Fruit fly (Drosophila melanogaster): ENCODE data around the gene nullo.

The nullo gene

DNA sequence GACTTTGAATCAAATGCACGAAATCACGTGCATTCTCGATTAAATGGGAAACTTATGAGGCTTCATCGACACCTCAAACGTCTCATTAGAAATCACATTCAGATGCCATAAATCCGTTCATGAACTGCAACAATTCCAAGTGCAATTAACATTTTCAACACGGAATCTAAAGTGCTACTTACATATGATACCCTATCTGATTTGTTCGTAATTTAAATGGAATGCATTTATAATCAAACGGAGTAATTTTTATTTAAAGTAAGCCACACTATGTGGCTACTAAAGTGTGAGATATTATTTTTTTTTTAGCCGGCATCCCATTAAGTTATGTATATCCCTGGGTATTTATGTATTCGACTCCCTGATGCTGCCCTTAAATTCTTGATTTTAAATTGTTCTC is 41.6 kb upstream of the nullo start (continued):
- TF ChIP-seq fd59A (GFP tag; optimal IDR thresholded peaks at IDR 0.05) (no peak), Eip78C (GFP tag) (peak; percentile 76), Met (GFP tag; optimal IDR thresholded peaks at IDR 0.05) (peak; percentile 51), CG6854 (GFP tag; optimal IDR thresholded peaks at IDR 0.05) (no peak), Eip75B (GFP tag; optimal IDR thresholded peaks at IDR 0.05) (no peak), CG10669 (GFP tag; optimal IDR thresholded peaks at IDR 0.05) (peak; percentile 19), acj6 (GFP tag; optimal IDR thresholded peaks at IDR 0.05) (no peak), vri (GFP tag; optimal IDR thresholded peaks at IDR 0.05) (peak; percentile 12), ss (GFP tag; optimal IDR thresholded peaks at IDR 0.05) (no peak), pdm3 (GFP tag; optimal IDR thresholded peaks at IDR 0.05) (peak; percentile 37), dac (GFP tag; optimal IDR thresholded peaks at IDR 0.05) (no peak), Smox (GFP tag; optimal IDR thresholded peaks at IDR 0.05) (peak; percentile 29), cyc (GFP tag; optimal IDR thresholded peaks at IDR 0.05) (no peak), fd85E (GFP tag; optimal IDR thresholded peaks at IDR 0.05) (no peak), Sox15 (GFP tag; optimal IDR thresholded peaks at IDR 0.05) (no peak), CG3919 (GFP tag; optimal IDR thresholded peaks at IDR 0.05) (no peak), CG11902 (GFP tag; optimal IDR thresholded peaks at IDR 0.05) (no peak), eg (GFP tag; IDR thresholded peaks at IDR 0.05) (no peak), CG16779 (tag; optimal IDR thresholded peaks at IDR 0.05) (no peak), CG32006 (GFP tag; optimal IDR thresholded peaks at IDR 0.05) (no peak), CG11762 (GFP tag; optimal IDR thresholded peaks at IDR 0.05; ENCODE audit: insufficient read depth) (no peak), CG31627 (GFP tag; optimal IDR thresholded peaks at IDR 0.05) (peak; percentile 19), CG9139 (GFP tag; optimal IDR thresholded peaks at IDR 0.05) (no peak), Gug (GFP tag; IDR thresholded peaks at IDR 0.05) (no peak), salr (GFP tag; optimal IDR thresholded peaks at IDR 0.05) (no peak), Eip93F (GFP tag; optimal IDR thresholded peaks at IDR 0.05) (no peak), CG7368 (GFP tag; optimal IDR thresholded peaks at IDR 0.05) (no peak), CG11294 (GFP tag; IDR thresholded peaks at IDR 0.05) (no peak), CG6163 (GFP tag; IDR thresholded peaks at IDR 0.05) (peak; percentile 19; the same call in 1 of the 3 replicates), esn (GFP tag; optimal IDR thresholded peaks at IDR 0.05) (peak; percentile 49), CG8632 (GFP tag; optimal IDR thresholded peaks at IDR 0.05) (no peak)

DNA sequence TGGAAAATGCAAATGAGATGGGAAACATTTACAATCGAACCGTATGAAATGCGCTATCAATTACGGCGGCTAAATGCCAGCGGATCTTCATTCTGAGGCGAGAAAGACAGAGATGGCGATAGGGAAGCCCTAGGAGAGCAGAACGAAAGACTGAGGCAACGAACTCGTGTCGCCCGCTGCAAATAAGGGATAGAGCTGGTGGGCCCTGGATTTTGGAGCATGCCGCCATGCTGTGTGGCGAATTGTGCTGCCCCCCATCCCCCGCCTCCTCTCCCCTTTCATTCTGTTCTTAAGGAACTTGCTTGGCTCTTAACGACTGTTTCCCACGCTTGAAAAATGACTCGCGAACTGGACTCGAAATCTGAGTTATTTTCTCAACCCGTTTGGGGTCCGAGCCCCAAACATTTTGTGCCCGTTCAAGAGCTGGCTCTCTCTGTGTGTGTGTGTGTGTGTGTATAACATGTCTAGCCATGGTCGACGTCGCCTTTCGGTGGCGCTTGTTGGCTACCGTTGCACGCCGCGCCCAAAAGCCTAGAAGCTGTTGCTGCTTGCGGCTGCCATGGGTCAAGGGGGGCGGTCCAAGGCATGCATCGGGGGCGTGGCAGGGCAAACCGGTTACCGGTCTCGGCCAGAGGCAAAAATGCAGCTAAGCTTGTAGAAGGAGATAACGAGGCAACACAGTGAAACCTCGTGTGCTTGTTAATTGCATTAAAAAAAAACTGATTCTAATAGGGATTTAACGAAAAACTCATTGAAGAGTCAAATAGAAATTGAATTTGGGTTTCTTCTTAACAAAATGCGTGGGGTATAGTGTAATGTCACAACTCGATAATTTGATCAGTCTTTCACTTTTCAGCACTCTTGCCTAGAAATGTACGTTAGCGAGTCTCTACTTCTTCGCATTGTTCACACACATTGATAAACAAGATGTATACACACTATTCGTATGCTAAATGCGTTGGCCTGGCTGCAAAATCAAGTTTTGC is 40.9 kb upstream of the nullo start:
- peak; percentile 61 for TF ChIP-seq Lpt (GFP tag; optimal IDR thresholded peaks at IDR 0.05)
- peak in 1 of 2 experiments; percentile 47 for TF ChIP-seq salr (GFP tag; optimal IDR thresholded peaks at IDR 0.05)
- peak; percentile 59 for TF ChIP-seq CG1621 (tag; optimal IDR thresholded peaks at IDR 0.05)
- peak; percentile 62 for TF ChIP-seq net (GFP tag; optimal IDR thresholded peaks at IDR 0.05)
- TF ChIP-seq CG10631 (GFP tag; optimal IDR thresholded peaks at IDR 0.05), result peak; percentile 67
- peak; percentile 25 for TF ChIP-seq CG9139 (GFP tag; optimal IDR thresholded peaks at IDR 0.05)
- peak; percentile 75 for TF ChIP-seq pdm3 (GFP tag; optimal IDR thresholded peaks at IDR 0.05)
- TF ChIP-seq CG11294 (GFP tag; IDR thresholded peaks at IDR 0.05), result peak; percentile 28; the same call in 1 of the 2 replicates
- peak; percentile 67 for TF ChIP-seq OdsH (GFP tag; optimal IDR thresholded peaks at IDR 0.05)
- peak; percentile 56 for TF ChIP-seq Hr39 (GFP tag; optimal IDR thresholded peaks at IDR 0.05)
- TF ChIP-seq dac (GFP tag; optimal IDR thresholded peaks at IDR 0.05), result no peak
- no peak for TF ChIP-seq Blimp-1 (GFP tag; optimal IDR thresholded peaks at IDR 0.05)
- TF ChIP-seq CG8632 (GFP tag; optimal IDR thresholded peaks at IDR 0.05), result peak; percentile 60
- peak; percentile 89 for TF ChIP-seq Eip78C (GFP tag)
- TF ChIP-seq Ets96B (tag; optimal IDR thresholded peaks at IDR 0.05), result peak; percentile 82
- peak; percentile 78 for TF ChIP-seq Met (GFP tag; optimal IDR thresholded peaks at IDR 0.05)
- peak; percentile 49 for TF ChIP-seq dsx (GFP tag; optimal IDR thresholded peaks at IDR 0.05; ENCODE audit: poor library complexity, severe bottlenecking)
- TF ChIP-seq Gug (GFP tag; IDR thresholded peaks at IDR 0.05), result peak; percentile 61
- peak; percentile 65; the same call in 2 of the 3 replicates for TF ChIP-seq CG6163 (GFP tag; IDR thresholded peaks at IDR 0.05)
- peak; percentile 68 for TF ChIP-seq CG6276 (GFP tag; optimal IDR thresholded peaks at IDR 0.05)
- TF ChIP-seq CG7368 (GFP tag; optimal IDR thresholded peaks at IDR 0.05), result peak; percentile 45
- TF ChIP-seq CG6808 (GFP tag; optimal IDR thresholded peaks at IDR 0.05), result peak; percentile 77
- TF ChIP-seq cyc (GFP tag; optimal IDR thresholded peaks at IDR 0.05), result peak; percentile 61
- TF ChIP-seq CG8119 (GFP tag; IDR thresholded peaks at IDR 0.05), result peak; percentile 79
- peak; percentile 69 for TF ChIP-seq achi (GFP tag; optimal IDR thresholded peaks at IDR 0.05)
- peak; percentile 76 for TF ChIP-seq Hr4 (GFP tag; optimal IDR thresholded peaks at IDR 0.05)
- peak; percentile 58 for TF ChIP-seq CG11762 (GFP tag; optimal IDR thresholded peaks at IDR 0.05; ENCODE audit: insufficient read depth)
- TF ChIP-seq ss (GFP tag; optimal IDR thresholded peaks at IDR 0.05), result peak; percentile 63 to 71
- peak; percentile 37 for TF ChIP-seq CG31627 (GFP tag; optimal IDR thresholded peaks at IDR 0.05)
- peak; percentile 72 for TF ChIP-seq Eip75B (GFP tag; optimal IDR thresholded peaks at IDR 0.05)
- TF ChIP-seq topi (GFP tag; optimal IDR thresholded peaks at IDR 0.05), result peak; percentile 68
